Worm (Caenorhabditis elegans) whole organism, late embryonic: Measurements from ENCODE around the gene C50C3.1.

Experiments
- C38D4.7 ChIP-seq: fragments of 200-800 bp; sonication (Bioruptor generic); optimal IDR thresholded peaks from 2 replicates; lab custom pipeline; 2018; ENCODE audit warnings: mild to moderate bottlenecking, missing genetic modification characterization, moderate library complexity, missing compliant biosample characterization
- K02D7.2 ChIP-seq: sonication (generic microtip); optimal IDR thresholded peaks from 2 replicates; lab custom pipeline; 2017; ENCODE audit warnings: mild to moderate bottlenecking, missing genetic modification characterization, missing compliant biosample characterization
- K09A11.1 ChIP-seq: sonication (generic microtip); optimal IDR thresholded peaks from 2 replicates; lab custom pipeline; 2017; ENCODE audit warnings: antibody characterized with exemption, mild to moderate bottlenecking, missing genetic modification characterization, missing compliant biosample characterization; ENCODE audit not compliant: insufficient read depth
- T23F11.4 ChIP-seq: fragments of 200-800 bp; sonication (Bioruptor generic); optimal IDR thresholded peaks from 2 replicates; lab custom pipeline; 2018; ENCODE audit warnings: mild to moderate bottlenecking, missing genetic modification characterization, missing compliant biosample characterization
- ceh-14 ChIP-seq: sonication (generic microtip); optimal IDR thresholded peaks from 2 replicates; lab custom pipeline; 2016; ENCODE audit warnings: missing genotype, missing genetic modification characterization, missing compliant biosample characterization
- ceh-18 ChIP-seq: sonication (generic microtip); optimal IDR thresholded peaks from 2 replicates; lab custom pipeline; 2016; ENCODE audit warnings: missing genetic modification characterization, missing compliant biosample characterization
- ceh-19 ChIP-seq: fragments of 200-800 bp; sonication (Bioruptor generic); optimal IDR thresholded peaks from 2 replicates; lab custom pipeline; 2018; ENCODE audit warnings: mild to moderate bottlenecking, missing genetic modification characterization, missing compliant biosample characterization
- ceh-2 ChIP-seq: sonication (generic microtip); optimal IDR thresholded peaks from 2 replicates; lab custom pipeline; 2016; ENCODE audit warnings: missing genotype, missing genetic modification characterization, missing compliant biosample characterization
- ceh-22 ChIP-seq: sonication (generic microtip); optimal IDR thresholded peaks from 2 replicates; lab custom pipeline; 2017; ENCODE audit warnings: missing biosample characterization, missing genetic modification characterization
- ceh-24 ChIP-seq: sonication (generic microtip); optimal IDR thresholded peaks from 2 replicates; lab custom pipeline; 2016; ENCODE audit warnings: mild to moderate bottlenecking, missing genetic modification characterization, missing compliant biosample characterization
- ceh-30 ChIP-seq: fragments of 150-350 bp; optimal IDR thresholded peaks from 2 replicates; lab custom pipeline; 2014; ENCODE audit warnings: missing biosample characterization, missing genetic modification characterization
- ceh-31 ChIP-seq: sonication (generic microtip); optimal IDR thresholded peaks from 2 replicates; lab custom pipeline; 2016; ENCODE audit warnings: missing genetic modification characterization, missing compliant biosample characterization
- ceh-34 ChIP-seq: sonication (generic microtip); optimal IDR thresholded peaks from 2 replicates; lab custom pipeline; 2016; ENCODE audit warnings: mild to moderate bottlenecking, missing genetic modification characterization, missing compliant biosample characterization
- ceh-45 ChIP-seq: fragments of 200-800 bp; sonication (Bioruptor generic); IDR thresholded peaks from 2 replicates; pipeline ENCODE4 v1.3.6; 2022; ENCODE audit warnings: missing genetic modification reagents, missing genetic modification characterization, missing compliant biosample characterization
- ceh-6 ChIP-seq: fragments of 200-800 bp; sonication (Bioruptor generic); optimal IDR thresholded peaks from 2 replicates; lab custom pipeline; 2018; ENCODE audit warnings: mild to moderate bottlenecking, missing genetic modification characterization, missing compliant biosample characterization
- ceh-9 ChIP-seq: sonication (generic microtip); optimal IDR thresholded peaks from 2 replicates; lab custom pipeline; 2016; ENCODE audit warnings: mild to moderate bottlenecking, missing genetic modification characterization, inconsistent platforms, missing compliant biosample characterization
- che-1 ChIP-seq: sonication (generic microtip); optimal IDR thresholded peaks from 2 replicates; lab custom pipeline; 2016; ENCODE audit warnings: mild to moderate bottlenecking, missing genetic modification characterization, missing compliant biosample characterization
- dmd-4 ChIP-seq: sonication (generic microtip); optimal IDR thresholded peaks from 2 replicates; lab custom pipeline; 2016; ENCODE audit warnings: borderline replicate concordance, missing genetic modification characterization, missing compliant biosample characterization
- dve-1 ChIP-seq: sonication (generic microtip); optimal IDR thresholded peaks from 2 replicates; lab custom pipeline; 2017; ENCODE audit warnings: antibody characterized with exemption, mild to moderate bottlenecking, missing genetic modification characterization, missing compliant biosample characterization
- elt-2 ChIP-seq: sonication (generic microtip); optimal IDR thresholded peaks from 2 replicates; lab custom pipeline; 2016; ENCODE audit warnings: missing genetic modification reagents, missing genetic modification characterization, missing compliant biosample characterization
- elt-4 ChIP-seq: sonication (generic microtip); optimal IDR thresholded peaks from 2 replicates; lab custom pipeline; 2016; ENCODE audit warnings: missing genetic modification characterization, missing compliant biosample characterization
- eyg-1 ChIP-seq: sonication (generic microtip); optimal IDR thresholded peaks from 2 replicates; lab custom pipeline; 2016; ENCODE audit warnings: missing genotype, missing genetic modification characterization, missing compliant biosample characterization
- fax-1 ChIP-seq: sonication (generic microtip); optimal IDR thresholded peaks from 2 replicates; lab custom pipeline; 2016; ENCODE audit warnings: missing genotype, missing genetic modification characterization, missing compliant biosample characterization
- gmeb-2 ChIP-seq: sonication (generic microtip); optimal IDR thresholded peaks from 2 replicates; lab custom pipeline; 2016; ENCODE audit warnings: missing genetic modification characterization, inconsistent platforms, missing compliant biosample characterization
- hlh-13 ChIP-seq: fragments of 200-800 bp; sonication (Bioruptor generic); optimal IDR thresholded peaks from 2 replicates; lab custom pipeline; 2018; ENCODE audit warnings: mild to moderate bottlenecking, missing genetic modification characterization, missing compliant biosample characterization
- hlh-15 ChIP-seq: sonication (generic microtip); optimal IDR thresholded peaks from 2 replicates; lab custom pipeline; 2016; ENCODE audit warnings: missing genetic modification characterization, missing compliant biosample characterization
- hlh-30 ChIP-seq: sonication (generic microtip); optimal IDR thresholded peaks from 2 replicates; lab custom pipeline; 2017; ENCODE audit warnings: antibody characterized with exemption, missing genetic modification characterization, missing compliant biosample characterization; ENCODE audit not compliant: insufficient read depth
- hlh-6 ChIP-seq: sonication (generic microtip); optimal IDR thresholded peaks from 2 replicates; lab custom pipeline; 2016; ENCODE audit warnings: missing genotype, missing genetic modification characterization, missing compliant biosample characterization
- hlh-8 ChIP-seq: sonication (generic microtip); optimal IDR thresholded peaks from 2 replicates; lab custom pipeline; 2016; ENCODE audit warnings: missing genotype, missing genetic modification characterization, missing compliant biosample characterization
- lim-6 ChIP-seq: sonication (generic microtip); optimal IDR thresholded peaks from 2 replicates; lab custom pipeline; 2016; ENCODE audit warnings: missing genetic modification characterization, missing compliant biosample characterization
- mec-3 ChIP-seq: sonication (generic microtip); optimal IDR thresholded peaks from 2 replicates; lab custom pipeline; 2016; ENCODE audit warnings: borderline replicate concordance, missing genetic modification characterization, missing compliant biosample characterization
- nfya-1 ChIP-seq: sonication (generic microtip); optimal IDR thresholded peaks from 2 replicates; lab custom pipeline; 2017; ENCODE audit warnings: missing genetic modification characterization, mild to moderate bottlenecking, missing compliant biosample characterization, antibody characterized with exemption, moderate library complexity
- nhr-232 ChIP-seq: sonication (generic microtip); optimal IDR thresholded peaks from 2 replicates; lab custom pipeline; 2016; ENCODE audit warnings: missing genetic modification characterization, missing compliant biosample characterization
- npax-4 ChIP-seq: sonication (generic microtip); optimal IDR thresholded peaks from 2 replicates; lab custom pipeline; 2016; ENCODE audit warnings: missing genetic modification characterization, missing compliant biosample characterization
- odd-2 ChIP-seq: sonication (generic microtip); optimal IDR thresholded peaks from 2 replicates; lab custom pipeline; 2017; ENCODE audit warnings: antibody characterized with exemption, mild to moderate bottlenecking, missing genetic modification characterization, missing compliant biosample characterization
- pat-9 ChIP-seq: fragments of 200-800 bp; sonication (Bioruptor generic); optimal IDR thresholded peaks from 2 replicates; lab custom pipeline; 2018; ENCODE audit warnings: mild to moderate bottlenecking, missing genetic modification characterization, moderate library complexity, missing compliant biosample characterization
- pax-1 ChIP-seq: fragments of 150-350 bp; optimal IDR thresholded peaks from 2 replicates; lab custom pipeline; 2014; ENCODE audit warnings: missing biosample characterization, missing genetic modification characterization
- pha-2 ChIP-seq: sonication (generic microtip); optimal IDR thresholded peaks from 2 replicates; lab custom pipeline; 2017; ENCODE audit warnings: mild to moderate bottlenecking, missing genetic modification characterization, missing compliant biosample characterization
- pha-4 ChIP-seq: fragments of 150-350 bp; optimal IDR thresholded peaks from 2 replicates; lab custom pipeline; 2018; ENCODE audit warnings: missing biosample characterization, missing genetic modification reagents, missing genetic modification characterization
- pqm-1 ChIP-seq: sonication (generic microtip); optimal IDR thresholded peaks from 2 replicates; lab custom pipeline; 2016; ENCODE audit warnings: missing genetic modification characterization, missing compliant biosample characterization
- pros-1 ChIP-seq: fragments of 150-350 bp; optimal IDR thresholded peaks from 2 replicates; lab custom pipeline; 2014; ENCODE audit warnings: missing biosample characterization, missing genetic modification reagents, missing genetic modification characterization
- ref-2 ChIP-seq: sonication (generic microtip); optimal IDR thresholded peaks from 2 replicates; lab custom pipeline; 2016; ENCODE audit warnings: missing genetic modification characterization, missing compliant biosample characterization
- rnt-1 ChIP-seq: sonication (generic microtip); optimal IDR thresholded peaks from 2 replicates; lab custom pipeline; 2016; ENCODE audit warnings: missing genetic modification characterization, missing compliant biosample characterization
- sdc-2 ChIP-seq: sonication (generic microtip); optimal IDR thresholded peaks from 2 replicates; lab custom pipeline; 2016; ENCODE audit warnings: missing genotype, missing genetic modification characterization, missing compliant biosample characterization
- sox-2 ChIP-seq: fragments of 200-800 bp; sonication (Bioruptor generic); IDR thresholded peaks from 2 replicates; pipeline ENCODE4 v1.3.6; 2022; ENCODE audit warnings: missing genetic modification reagents, missing genetic modification characterization, missing compliant biosample characterization
- syd-9 ChIP-seq: sonication (generic microtip); optimal IDR thresholded peaks from 2 replicates; lab custom pipeline; 2016; ENCODE audit warnings: mild to moderate bottlenecking, missing genetic modification characterization, moderate library complexity, missing compliant biosample characterization
- tbx-2 ChIP-seq: sonication (generic microtip); optimal IDR thresholded peaks from 2 replicates; lab custom pipeline; 2016; ENCODE audit warnings: missing genetic modification characterization, missing compliant biosample characterization
- ttx-3 ChIP-seq: sonication (generic microtip); optimal IDR thresholded peaks from 2 replicates; lab custom pipeline; 2016; ENCODE audit warnings: missing genetic modification reagents, missing genetic modification characterization, missing compliant biosample characterization
- unc-3 ChIP-seq, 2 experiments: fragments of 200-800 bp in 1 of 2; sonication (Bioruptor generic) in 1 of 2; sonication (generic microtip) in 1 of 2; conservative IDR thresholded peaks in 1 of 2; optimal IDR thresholded peaks in 1 of 2; 2 replicates each; pipeline versions ENCODE4 v1.3.6 to Lab custom; 2016 to 2022; ENCODE audit warnings: missing compliant biosample characterization in 2 of 2, missing genetic modification characterization in 2 of 2, missing genetic modification reagents in 1 of 2
- unc-42 ChIP-seq: sonication (generic microtip); optimal IDR thresholded peaks from 2 replicates; lab custom pipeline; 2016; ENCODE audit warnings: missing genotype, missing genetic modification characterization, missing compliant biosample characterization
- unc-55 ChIP-seq: sonication (generic microtip); optimal IDR thresholded peaks from 2 replicates; lab custom pipeline; 2017; ENCODE audit warnings: missing biosample characterization, missing genetic modification reagents, missing genetic modification characterization
- zip-5 ChIP-seq: sonication (generic microtip); optimal IDR thresholded peaks from 2 replicates; lab custom pipeline; 2016; ENCODE audit warnings: missing genetic modification characterization, missing compliant biosample characterization
- ztf-16 ChIP-seq: sonication (generic microtip); optimal IDR thresholded peaks from 2 replicates; lab custom pipeline; 2017; ENCODE audit warnings: missing genetic modification characterization, missing compliant biosample characterization

C50C3.1 gene

DNA sequence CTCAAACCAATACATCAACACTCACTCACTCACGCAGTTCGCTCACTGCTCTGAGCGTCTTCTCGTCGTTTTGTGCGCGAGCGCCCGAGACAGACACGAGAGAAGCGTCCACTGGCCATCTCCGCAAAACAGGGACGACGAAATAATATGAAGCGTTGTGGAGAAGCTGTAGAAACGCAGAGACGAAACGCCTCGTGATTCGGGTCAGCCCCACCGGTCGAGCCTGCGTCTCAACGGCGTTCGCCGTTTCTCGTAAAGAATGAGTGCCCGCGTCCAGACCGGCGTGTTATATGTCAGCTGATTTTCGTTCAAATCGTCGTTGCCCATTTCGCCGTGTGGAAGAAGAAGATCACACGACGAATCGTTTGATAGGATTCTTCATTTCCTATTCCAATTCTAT is 35.7 kb downstream of the C50C3.1 start, which contains the start of gene fbxl-1:
Gene fbxl-1, plus strand, starts transcription at position 320 of the 400 bp plus-strand sequence.
- TF ChIP-seq rnt-1 (tag; lab: Kevin White, UChicago) (peak; percentile 57), nfya-1 (peak; percentile 52), odd-2 (tag; lab: Kevin White, UChicago) (no peak), ceh-30 (tag; lab: Kevin White, UChicago) (no peak), ceh-45 (GFP tag; lab: Robert Waterston, UW) (no peak), nhr-232 (tag; lab: Kevin White, UChicago) (no peak), ceh-18 (tag; lab: Kevin White, UChicago) (peak; percentile 57), sdc-2 (no peak), zip-5 (tag; lab: Kevin White, UChicago) (no peak), ceh-19 (GFP tag; lab: Kevin White, UChicago) (no peak), ztf-16 (tag; lab: Kevin White, UChicago) (peak; percentile 16), hlh-8 (tag; lab: Kevin White, UChicago) (no peak), elt-2 (no peak), hlh-13 (GFP tag; lab: Kevin White, UChicago) (no peak), ref-2 (tag; lab: Kevin White, UChicago) (no peak), ceh-6 (GFP tag; lab: Kevin White, UChicago) (no peak), unc-42 (peak; percentile 1), ceh-22 (tag; lab: Kevin White, UChicago) (no peak), gmeb-2 (tag; lab: Kevin White, UChicago) (no peak), ttx-3 (tag; lab: Kevin White, UChicago) (no peak), T23F11.4 (GFP tag; lab: Kevin White, UChicago) (no peak), ceh-14 (tag; lab: Kevin White, UChicago) (peak; percentile 13), C38D4.7 (GFP tag; lab: Kevin White, UChicago) (no peak), unc-55 (GFP tag; lab: Kevin White, UChicago) (peak; percentile 77), ceh-24 (tag; lab: Kevin White, UChicago) (no peak), dve-1 (no peak), pha-2 (no peak), che-1 (tag; lab: Kevin White, UChicago) (no peak), pqm-1 (tag; lab: Kevin White, UChicago) (no peak), npax-4 (tag; lab: Kevin White, UChicago) (no peak), eyg-1 (tag; lab: Kevin White, UChicago) (no peak), elt-4 (tag; lab: Kevin White, UChicago) (no peak), hlh-30 (tag; lab: Kevin White, UChicago) (peak; percentile 95), fax-1 (tag; lab: Kevin White, UChicago) (no peak), pax-1 (tag; lab: Kevin White, UChicago) (no peak), tbx-2 (peak; percentile 66), K09A11.1 (tag; lab: Kevin White, UChicago) (no peak), sox-2 (GFP tag; lab: Robert Waterston, UW) (no peak), ceh-9 (tag; lab: Kevin White, UChicago) (no peak), mec-3 (tag; lab: Kevin White, UChicago) (no peak), dmd-4 (no peak), pha-4 (tag; lab: Kevin White, UChicago) (no peak), lim-6 (tag; lab: Kevin White, UChicago) (no peak), pat-9 (tag; lab: Kevin White, UChicago) (no peak), ceh-34 (tag; lab: Kevin White, UChicago) (peak; percentile 73), ceh-31 (tag; lab: Kevin White, UChicago) (peak; percentile 58), K02D7.2 (tag; lab: Kevin White, UChicago) (no peak), hlh-15 (no peak), hlh-6 (tag; lab: Kevin White, UChicago) (no peak), syd-9 (tag; lab: Kevin White, UChicago) (no peak), ceh-2 (no peak), pros-1 (tag; lab: Kevin White, UChicago) (no peak), unc-3 (GFP tag; conservative IDR thresholded peaks at IDR 0.05; lab: Robert Waterston, UW) (no peak), unc-3 (tag; optimal IDR thresholded peaks at IDR 0.05; lab: Kevin White, UChicago) (no peak)
